Worm (Caenorhabditis elegans) whole organism, early embryonic: ENCODE measurements around the gene cest-2.3.

Experiments
- B0310.2 ChIP-seq: sonication (generic microtip); optimal IDR thresholded peaks from 2 replicates; lab custom pipeline; 2016; ENCODE audit warnings: mild to moderate bottlenecking, missing genetic modification characterization, missing compliant biosample characterization
- F13C5.2 ChIP-seq: sonication (generic microtip); optimal IDR thresholded peaks from 2 replicates; lab custom pipeline; 2017; ENCODE audit warnings: mild to moderate bottlenecking, missing genetic modification characterization, inconsistent platforms, missing compliant biosample characterization
- aly-1 ChIP-seq: sonication (generic microtip); optimal IDR thresholded peaks from 2 replicates; lab custom pipeline; 2016; ENCODE audit warnings: missing genetic modification characterization, missing compliant biosample characterization
- ama-1 ChIP-seq: fragments of 150-350 bp; optimal IDR thresholded peaks from 2 replicates; lab custom pipeline; 2014
- ceh-13 ChIP-seq: fragments of 200-800 bp; sonication (Bioruptor generic); optimal IDR thresholded peaks from 2 replicates; lab custom pipeline; 2018; ENCODE audit warnings: mild to moderate bottlenecking, missing genetic modification characterization, missing compliant biosample characterization
- flt-1 ChIP-seq: fragments of 200-800 bp; sonication (Bioruptor generic); IDR thresholded peaks from 2 replicates; pipeline ENCODE4 v1.3.6; 2022; ENCODE audit warnings: missing genetic modification characterization, missing compliant biosample characterization
- hmg-4 ChIP-seq: fragments of 200-800 bp; sonication (Bioruptor generic); optimal IDR thresholded peaks from 2 replicates; lab custom pipeline; 2018; ENCODE audit warnings: mild to moderate bottlenecking, missing genetic modification characterization, missing compliant biosample characterization
- hnd-1 ChIP-seq: sonication (generic microtip); optimal IDR thresholded peaks from 2 replicates; lab custom pipeline; 2016; ENCODE audit warnings: missing genetic modification characterization, missing compliant biosample characterization

- TF ChIP-seq flt-1 (GFP tag; lab: Robert Waterston, UW) (no peak), B0310.2 (tag; lab: Kevin White, UChicago) (no peak), ceh-13 (GFP tag; lab: Kevin White, UChicago) (no peak), F13C5.2 (tag; lab: Kevin White, UChicago) (no peak), ama-1 (lab: Kevin White, UChicago) (no peak), hnd-1 (tag; lab: Kevin White, UChicago) (no peak), aly-1 (tag; lab: Kevin White, UChicago) (no peak), hmg-4 (no peak)
Measured at ce11 chrV:14226373-14226772, 43.6 kb upstream of the cest-2.3 start, which contains the start of gene nep-21.
